Fruit fly (Drosophila melanogaster) whole organism, pupa: ENCODE data around the gene CG31804.

Experiments used
- CG10348 ChIP-seq: fragments of 200-800 bp; sonication (Bioruptor generic); IDR thresholded peaks from 2 replicates; pipeline ENCODE4 v1.3.6; 2022; ENCODE audit warnings: missing biosample characterization, missing genetic modification characterization
- CG12605 ChIP-seq: fragments of 200-800 bp; sonication (Bioruptor generic); IDR thresholded peaks from 2 replicates; pipeline ENCODE4 v1.3.6; 2022; ENCODE audit warnings: missing biosample characterization, missing genetic modification characterization
- CG13204 ChIP-seq: fragments of 200-800 bp; sonication (Bioruptor generic); optimal IDR thresholded peaks from 2 replicates; lab custom pipeline; 2018; ENCODE audit warnings: missing biosample characterization, mild to moderate bottlenecking, missing genetic modification characterization, moderate library complexity
- CG14655 ChIP-seq: fragments of 200-800 bp; sonication (Bioruptor generic); optimal IDR thresholded peaks from 3 replicates; lab custom pipeline; 2017; ENCODE audit warnings: mild to moderate bottlenecking, missing biosample characterization, missing genetic modification reagents, missing genetic modification characterization
- CG15710 ChIP-seq: fragments of 200-800 bp; sonication (Bioruptor generic); optimal IDR thresholded peaks from 2 replicates; lab custom pipeline; 2018; ENCODE audit warnings: missing biosample characterization, mild to moderate bottlenecking, missing genetic modification characterization, moderate library complexity
- CG17806 ChIP-seq: fragments of 200-800 bp; sonication (Bioruptor generic); optimal IDR thresholded peaks from 2 replicates; lab custom pipeline; 2018; ENCODE audit warnings: missing biosample characterization, mild to moderate bottlenecking, missing genetic modification characterization, moderate library complexity
- CG32121 ChIP-seq: fragments of 200-800 bp; sonication (Bioruptor generic); IDR thresholded peaks from 2 replicates; pipeline ENCODE4 v1.3.6; 2022; ENCODE audit warnings: missing biosample characterization, missing genetic modification characterization
- CG34367 ChIP-seq: fragments of 200-800 bp; sonication (Bioruptor generic); optimal IDR thresholded peaks from 2 replicates; lab custom pipeline; 2018; ENCODE audit warnings: missing biosample characterization, mild to moderate bottlenecking, missing genetic modification characterization
- CG4496 ChIP-seq: fragments of 200-800 bp; sonication (Bioruptor generic); IDR thresholded peaks from 3 replicates; pipeline ENCODE4 v1.3.6; 2022; ENCODE audit warnings: missing biosample characterization, missing genetic modification characterization
- CG8159 ChIP-seq: fragments of 200-800 bp; sonication (Bioruptor generic); optimal IDR thresholded peaks from 3 replicates; lab custom pipeline; 2018; ENCODE audit warnings: missing biosample characterization, mild to moderate bottlenecking, missing genetic modification characterization, moderate library complexity
- CG8301 ChIP-seq: fragments of 200-800 bp; sonication (Bioruptor generic); optimal IDR thresholded peaks from 2 replicates; lab custom pipeline; 2018; ENCODE audit warnings: missing biosample characterization, mild to moderate bottlenecking, missing genetic modification characterization
- CG9948 ChIP-seq: fragments of 200-800 bp; sonication (Bioruptor generic); optimal IDR thresholded peaks from 2 replicates; lab custom pipeline; 2018; ENCODE audit warnings: missing biosample characterization, mild to moderate bottlenecking, missing genetic modification characterization, moderate library complexity
- D1 ChIP-seq: fragments of 200-800 bp; sonication (Bioruptor generic); optimal IDR thresholded peaks from 2 replicates; lab custom pipeline; 2018; ENCODE audit warnings: missing biosample characterization, mild to moderate bottlenecking, missing genetic modification characterization, moderate library complexity
- EcR ChIP-seq: fragments of 200-800 bp; sonication (Bioruptor generic); optimal IDR thresholded peaks from 3 replicates; lab custom pipeline; 2019; ENCODE audit warnings: missing biosample characterization, missing genetic modification characterization, mild to moderate bottlenecking, moderate library complexity, missing genetic modification reagents
- Ets98B ChIP-seq: fragments of 200-800 bp; sonication (Bioruptor generic); IDR thresholded peaks from 2 replicates; pipeline ENCODE4 v1.3.6; 2022; ENCODE audit warnings: missing biosample characterization, missing genetic modification characterization
- Pif1A ChIP-seq: fragments of 200-800 bp; sonication (Bioruptor generic); optimal IDR thresholded peaks from 3 replicates; lab custom pipeline; 2016; ENCODE audit warnings: missing biosample characterization, missing genetic modification characterization
- Pif1B ChIP-seq: fragments of 200-800 bp; sonication (Bioruptor generic); optimal IDR thresholded peaks from 3 replicates; lab custom pipeline; 2016; ENCODE audit warnings: missing biosample characterization, missing genetic modification characterization
- Snoo ChIP-seq: fragments of 200-800 bp; sonication (Bioruptor generic); optimal IDR thresholded peaks from 3 replicates; lab custom pipeline; 2017; ENCODE audit warnings: missing biosample characterization, mild to moderate bottlenecking, missing genetic modification characterization, inconsistent platforms
- fd96Ca ChIP-seq: fragments of 200-800 bp; sonication (Bioruptor generic); IDR thresholded peaks from 3 replicates; pipeline ENCODE4 v1.3.6; 2022; ENCODE audit warnings: missing biosample characterization, missing genetic modification characterization
- gl ChIP-seq: fragments of 200-800 bp; sonication (Bioruptor generic); optimal IDR thresholded peaks from 2 replicates; lab custom pipeline; 2018; ENCODE audit warnings: missing biosample characterization, mild to moderate bottlenecking, missing genetic modification characterization
- rn ChIP-seq: fragments of 200-800 bp; sonication (Bioruptor generic); IDR thresholded peaks from 2 replicates; pipeline ENCODE4 v1.3.6; 2022; ENCODE audit warnings: missing biosample characterization, missing genetic modification characterization

Gene CG31804

DNA sequence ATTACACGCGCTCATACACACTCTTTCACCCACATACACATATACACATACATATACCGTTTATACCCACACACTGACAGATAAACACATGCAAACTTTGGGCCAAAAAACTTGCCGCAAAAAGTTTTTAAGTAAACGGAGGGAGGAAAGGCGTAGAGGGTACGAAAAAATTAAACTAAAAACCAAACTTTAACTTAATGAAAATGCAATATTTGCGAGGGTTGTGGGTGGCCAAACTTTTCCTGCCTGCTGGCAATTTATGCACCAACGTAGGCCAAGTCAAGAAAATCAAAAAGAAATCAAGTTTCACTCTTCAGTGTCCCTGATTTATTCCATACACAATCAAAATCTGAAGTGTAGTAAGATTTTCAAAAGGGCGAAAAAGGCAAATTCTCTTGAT, at the start of gene CG31804:
TSS of gene CG31804 (plus strand) at position 301 of the 400 bp plus-strand sequence.
- TF ChIP-seq Snoo (no peak), D1 (tag; lab: Kevin White, UChicago) (no peak), gl (tag; lab: Kevin White, UChicago) (no peak), CG34367 (tag; lab: Kevin White, UChicago) (no peak), CG32121 (GFP tag; lab: Robert Waterston, UW) (no peak), Ets98B (GFP tag; lab: Robert Waterston, UW) (no peak), CG15710 (tag; lab: Kevin White, UChicago) (no peak), rn (no peak), fd96Ca (GFP tag; lab: Robert Waterston, UW) (no peak), CG10348 (GFP tag; lab: Robert Waterston, UW) (no peak), CG17806 (tag; lab: Kevin White, UChicago) (no peak), CG13204 (GFP tag; lab: Kevin White, UChicago) (no peak), CG4496 (GFP tag; lab: Robert Waterston, UW) (no peak)
- TF ChIP-seq, all 21 proteins: peak for 0

DNA sequence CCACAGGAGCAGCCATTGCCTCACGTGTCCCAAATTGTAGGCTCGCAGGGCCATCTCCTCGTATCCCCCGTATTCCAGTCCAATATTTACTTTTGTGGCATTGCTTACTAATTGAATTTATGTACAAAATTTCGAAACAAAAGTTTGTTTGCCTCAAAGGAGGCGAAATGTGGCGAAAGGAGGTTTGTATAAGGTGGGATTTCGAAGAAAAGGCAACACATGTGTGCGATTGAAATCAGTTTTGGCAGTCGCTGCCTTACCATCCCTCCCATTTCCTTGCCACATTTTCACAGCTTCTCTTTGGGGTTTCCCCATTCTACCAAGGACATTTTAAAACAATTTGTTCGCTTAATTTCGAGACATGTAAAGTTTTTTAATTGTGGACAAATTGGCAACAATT, 42.7 kb upstream of the CG31804 start, which contains the start of gene CG45691:
TSS of gene CG45691 (minus strand) at position 101 of the 400 bp plus-strand sequence.
- no peak for TF ChIP-seq CG8301
- TF ChIP-seq CG34367 (tag; lab: Kevin White, UChicago): no peak
- no peak for TF ChIP-seq Ets98B (GFP tag; lab: Robert Waterston, UW)
- no peak for TF ChIP-seq EcR (GFP tag; lab: Kevin White, UChicago)
- no peak for TF ChIP-seq fd96Ca (GFP tag; lab: Robert Waterston, UW)
- TF ChIP-seq D1 (tag; lab: Kevin White, UChicago): no peak
- TF ChIP-seq Snoo: no peak
- no peak for TF ChIP-seq CG17806 (tag; lab: Kevin White, UChicago)
- no peak for TF ChIP-seq CG4496 (GFP tag; lab: Robert Waterston, UW)
- TF ChIP-seq CG8159 (tag; lab: Kevin White, UChicago): no peak
- no peak for TF ChIP-seq rn
- no peak for TF ChIP-seq gl (tag; lab: Kevin White, UChicago)
- TF ChIP-seq CG15710 (tag; lab: Kevin White, UChicago): no peak
- no peak for TF ChIP-seq CG13204 (GFP tag; lab: Kevin White, UChicago)
- no peak for TF ChIP-seq Pif1A (GFP tag; lab: Kevin White, UChicago)
- no peak for TF ChIP-seq CG32121 (GFP tag; lab: Robert Waterston, UW)
- no peak for TF ChIP-seq CG10348 (GFP tag; lab: Robert Waterston, UW)

DNA sequence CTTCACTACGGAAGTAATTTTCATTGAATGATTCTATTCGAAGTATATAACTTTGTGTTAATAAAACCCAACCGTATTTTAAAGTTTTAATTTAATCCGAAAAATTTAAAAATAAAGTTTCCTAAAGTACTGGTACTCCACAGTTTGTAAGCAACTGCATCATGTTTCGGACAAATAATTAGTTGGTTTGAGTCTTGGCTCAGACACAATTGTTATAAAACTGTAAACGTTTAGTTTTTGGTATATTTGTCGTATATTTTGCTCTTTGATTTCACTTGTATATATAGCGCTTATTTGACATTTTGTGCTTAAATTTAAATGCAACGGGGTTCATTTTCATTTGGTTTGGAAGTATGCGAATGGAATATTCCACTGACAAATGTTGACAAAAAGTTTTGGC, 5.2 kb downstream of the CG31804 start:
- TF ChIP-seq CG13204 (GFP tag; lab: Kevin White, UChicago): no peak
- peak; percentile 72 for TF ChIP-seq D1 (tag; lab: Kevin White, UChicago)

DNA sequence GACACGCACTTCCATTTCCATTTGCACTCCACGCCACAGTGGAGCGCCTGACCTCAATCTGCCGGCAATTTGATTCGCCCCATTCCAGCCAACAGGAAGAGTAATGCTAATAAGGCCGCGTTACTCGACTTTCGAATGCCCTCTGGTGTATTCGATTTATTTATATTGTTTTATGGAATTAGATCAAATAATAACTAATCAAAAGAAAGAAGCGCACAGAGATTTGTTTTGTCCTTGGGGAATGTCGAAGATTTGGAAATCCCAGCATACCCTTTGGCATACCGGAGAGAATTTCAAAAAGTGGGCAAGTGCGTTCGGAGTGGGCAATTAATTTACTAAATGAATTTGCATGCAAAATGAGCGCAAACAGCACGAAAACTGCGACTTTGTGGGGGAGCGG, 11.5 kb downstream of the CG31804 start:
- TF ChIP-seq CG9948 (tag; lab: Kevin White, UChicago): no peak
- no peak for TF ChIP-seq CG13204 (GFP tag; lab: Kevin White, UChicago)
- TF ChIP-seq Pif1A (GFP tag; lab: Kevin White, UChicago): peak; percentile 33
- TF ChIP-seq CG14655: no peak
- peak; percentile 12 for TF ChIP-seq Pif1B (GFP tag; lab: Kevin White, UChicago)
- no peak for TF ChIP-seq Snoo
- no peak for TF ChIP-seq CG10348 (GFP tag; lab: Robert Waterston, UW)
- no peak for TF ChIP-seq fd96Ca (GFP tag; lab: Robert Waterston, UW)
- TF ChIP-seq D1 (tag; lab: Kevin White, UChicago): no peak
- no peak for TF ChIP-seq CG12605
- TF ChIP-seq CG32121 (GFP tag; lab: Robert Waterston, UW): peak; percentile 25; the same call in 1 of the 2 replicates
- 0 out of 2 replicates have a peak, but pooled peaks have one; percentile 34 for TF ChIP-seq rn
- TF ChIP-seq CG15710 (tag; lab: Kevin White, UChicago): no peak
- TF ChIP-seq CG4496 (GFP tag; lab: Robert Waterston, UW): no peak
- TF ChIP-seq CG17806 (tag; lab: Kevin White, UChicago): peak; percentile 9
- no peak for TF ChIP-seq EcR (GFP tag; lab: Kevin White, UChicago)
- no peak for TF ChIP-seq CG8159 (tag; lab: Kevin White, UChicago)
- no peak for TF ChIP-seq CG8301
- TF ChIP-seq Ets98B (GFP tag; lab: Robert Waterston, UW): no peak; the same call in 1 of the 2 replicates
- no peak for TF ChIP-seq gl (tag; lab: Kevin White, UChicago)
- no peak for TF ChIP-seq CG34367 (tag; lab: Kevin White, UChicago)
- TF ChIP-seq, all 21 proteins: peak for 5

DNA sequence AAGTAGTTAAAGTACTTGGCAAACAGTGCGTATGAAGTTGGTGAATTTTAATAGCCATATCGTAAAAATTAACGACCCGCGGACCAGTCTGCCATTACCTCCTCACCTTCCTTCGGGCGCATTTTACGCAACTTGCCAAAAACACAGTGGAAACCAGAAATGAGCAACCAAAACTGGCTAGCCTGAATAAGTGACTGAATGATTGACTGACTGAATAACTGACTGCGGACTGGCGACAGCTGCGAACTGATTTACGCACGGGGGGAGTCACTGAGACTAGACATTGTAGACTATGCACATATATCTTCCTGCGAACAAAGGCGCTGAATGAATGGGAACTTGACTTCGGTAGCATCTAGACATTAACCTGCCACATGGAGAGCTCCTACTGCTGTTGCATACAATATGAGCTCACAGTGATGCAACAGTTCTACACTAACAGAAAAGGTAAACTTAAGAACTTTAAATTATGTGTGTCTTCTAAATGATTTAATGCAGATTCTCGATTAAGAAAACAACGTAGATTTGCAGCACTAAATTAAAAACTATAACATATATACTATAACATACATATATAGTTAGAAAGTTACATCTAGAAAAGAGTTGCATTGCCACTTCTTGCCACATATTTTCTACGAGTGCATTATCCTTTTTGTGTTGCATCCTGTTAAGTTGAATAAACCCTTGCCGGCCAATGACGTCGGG, 12.8 kb downstream of the CG31804 start:
- TF ChIP-seq CG12605 (no peak), CG17806 (tag; lab: Kevin White, UChicago) (peak; percentile 32), Pif1B (GFP tag; lab: Kevin White, UChicago) (no peak), CG8159 (tag; lab: Kevin White, UChicago) (peak; percentile 30), CG4496 (GFP tag; lab: Robert Waterston, UW) (no peak), Pif1A (GFP tag; lab: Kevin White, UChicago) (no peak), CG8301 (peak; percentile 25), CG34367 (tag; lab: Kevin White, UChicago) (no peak), EcR (GFP tag; lab: Kevin White, UChicago) (peak; percentile 72), CG14655 (peak; percentile 33), CG9948 (tag; lab: Kevin White, UChicago) (peak; percentile 26), CG10348 (GFP tag; lab: Robert Waterston, UW) (no peak), CG13204 (GFP tag; lab: Kevin White, UChicago) (no peak)
